Worm (Caenorhabditis elegans): ENCODE results near the gene F25B3.4.

The F25B3.4 gene

DNA sequence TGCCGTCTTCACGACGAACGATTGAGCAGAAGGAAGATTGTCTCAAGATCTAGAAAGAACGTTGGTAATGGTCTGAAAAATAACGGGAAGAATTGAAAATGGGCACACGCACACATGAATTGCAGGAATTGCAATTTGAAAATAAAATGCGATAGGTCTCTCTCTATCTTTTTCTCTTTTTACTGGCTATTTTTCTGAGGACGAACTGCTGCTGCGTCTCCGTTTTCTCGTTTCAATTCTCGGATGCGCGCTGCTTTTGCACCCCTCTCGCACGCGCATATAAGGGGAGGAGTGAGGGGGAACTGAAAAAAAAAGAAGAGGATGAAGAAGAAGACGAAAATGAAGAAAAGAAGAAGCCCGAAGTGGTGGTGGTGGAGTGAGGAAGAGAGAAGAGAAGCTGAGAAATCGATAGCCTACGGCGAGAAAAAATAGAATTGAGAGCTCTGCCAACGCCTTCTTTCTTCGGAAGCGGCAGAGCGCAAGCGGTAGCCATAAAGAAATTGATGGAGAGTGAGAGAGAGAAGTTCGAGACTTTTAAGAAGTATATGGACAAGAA lies 6.9 kb downstream of the F25B3.4 start, which contains the start of gene rgef-1 (continued):
- TF ChIP-seq unc-86 (tag; optimal IDR thresholded peaks at IDR 0.05) (peak; percentile 84), unc-30 (tag; optimal IDR thresholded peaks at IDR 0.05) (no peak), lir-3 (tag; optimal IDR thresholded peaks at IDR 0.05; ENCODE audit: poor library complexity) (no peak), tbx-2 (tag; optimal IDR thresholded peaks at IDR 0.05) (peak; percentile 47), snu-23 (GFP tag; optimal IDR thresholded peaks at IDR 0.05) (peak; percentile 36), jun-1 (tag; optimal IDR thresholded peaks at IDR 0.05) (no peak), mdl-1 (tag; optimal IDR thresholded peaks at IDR 0.05) (no peak), C34B4.2 (tag; optimal IDR thresholded peaks at IDR 0.05) (no peak)

DNA sequence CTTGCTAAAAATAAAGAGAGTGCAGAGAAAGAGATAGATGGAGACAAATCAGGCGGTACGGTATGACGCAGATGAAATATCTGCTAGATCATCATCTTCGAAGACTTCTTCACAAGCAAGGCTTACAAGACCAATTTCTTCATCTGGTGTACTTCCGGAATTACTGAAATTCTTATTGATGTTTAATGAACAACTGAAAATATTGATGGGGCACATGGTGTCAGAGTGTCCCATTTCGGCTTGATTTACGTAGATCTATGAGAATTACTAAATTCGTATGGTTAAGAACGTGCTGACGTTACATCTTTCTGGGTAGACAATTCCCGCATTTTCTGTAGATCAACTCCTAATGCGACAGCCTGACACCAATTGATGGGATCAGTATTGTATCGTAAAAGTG lies 11.9 kb downstream of the F25B3.4 start:
- no peak for TF ChIP-seq efl-1 (optimal IDR thresholded peaks at IDR 0.05)
- peak in 1 of 2 experiments; percentile 25 for TF ChIP-seq efl-1 (GFP tag; optimal IDR thresholded peaks at IDR 0.05 in 1 of 2)
- no peak for TF ChIP-seq sptf-1 (tag; optimal IDR thresholded peaks at IDR 0.05)

DNA sequence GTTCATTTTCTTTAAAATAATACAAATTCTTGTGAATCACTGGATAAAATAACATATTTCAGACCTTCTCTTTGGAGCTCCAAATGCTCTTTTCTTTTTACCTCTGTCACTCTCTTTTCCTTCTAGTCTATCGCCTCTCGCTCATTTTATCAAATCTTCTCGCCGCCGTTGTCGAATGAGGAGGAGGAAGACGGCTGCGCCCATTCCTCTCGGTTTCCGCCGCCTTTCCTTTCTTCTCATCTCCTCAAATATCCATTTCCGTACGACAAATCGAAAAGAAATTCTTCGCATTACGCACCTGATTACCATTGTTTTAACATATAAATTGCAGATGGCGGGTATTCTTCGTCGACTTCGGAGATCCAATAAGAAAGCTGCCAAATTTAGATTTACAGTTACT lies 18.3 kb downstream of the F25B3.4 start, which contains the start of gene ehbp-1:
Gene ehbp-1 (plus strand): TSS at position 332 of the 400 bp plus-strand sequence.
- TF ChIP-seq fkh-10 (GFP tag; optimal IDR thresholded peaks at IDR 0.05) (peak; percentile 58), blmp-1 (tag; optimal IDR thresholded peaks at IDR 0.05) (peak; percentile 67), swsn-7 (tag; optimal IDR thresholded peaks at IDR 0.05) (peak; percentile 0), egl-13 (tag; optimal IDR thresholded peaks at IDR 0.05) (peak; percentile 18), elt-2 (tag; optimal IDR thresholded peaks at IDR 0.05) (no peak), jun-1 (tag; optimal IDR thresholded peaks at IDR 0.05) (no peak), snu-23 (GFP tag; optimal IDR thresholded peaks at IDR 0.05) (peak; percentile 1), nhr-71 (tag; optimal IDR thresholded peaks at IDR 0.05) (peak; percentile 18), sptf-1 (tag; optimal IDR thresholded peaks at IDR 0.05) (no peak), lin-14 (GFP tag; optimal IDR thresholded peaks at IDR 0.05) (peak; percentile 80)

DNA sequence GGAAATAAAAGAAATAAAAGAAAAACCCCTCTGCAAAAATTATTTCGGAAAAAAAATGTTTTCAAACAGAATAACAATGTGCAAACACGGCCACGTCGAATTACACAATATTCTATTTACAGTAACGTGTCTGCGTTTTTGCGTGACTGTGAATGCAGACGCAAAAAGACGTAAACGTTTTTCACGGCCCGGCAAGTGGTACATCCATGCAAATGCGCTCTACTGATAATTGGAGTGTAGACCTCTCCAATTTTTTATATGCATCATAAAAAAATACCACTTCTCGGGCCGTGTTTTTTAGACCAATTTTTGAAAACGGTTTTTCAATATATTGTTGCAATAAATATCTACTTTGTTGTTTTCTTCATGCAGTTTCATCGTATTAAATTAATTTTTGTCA lies 19.1 kb downstream of the F25B3.4 start, which contains the start of gene nstp-10:
Gene nstp-10 (minus strand): TSS at position 378 of the 400 bp plus-strand sequence.
- TF ChIP-seq nhr-85 (tag), result no peak
- TF ChIP-seq fkh-8 (tag; optimal IDR thresholded peaks at IDR 0.05), result peak; percentile 11
- peak; percentile 16 for TF ChIP-seq dsc-1 (tag; optimal IDR thresholded peaks at IDR 0.05)
- no peak for TF ChIP-seq blmp-1 (tag; optimal IDR thresholded peaks at IDR 0.05)
- no peak for TF ChIP-seq C34B4.2 (tag; optimal IDR thresholded peaks at IDR 0.05)
- no peak for TF ChIP-seq efl-3 (GFP tag; optimal IDR thresholded peaks at IDR 0.05)
- peak; percentile 12 for TF ChIP-seq irx-1 (tag; optimal IDR thresholded peaks at IDR 0.05)
- TF ChIP-seq C16A3.4 (tag; optimal IDR thresholded peaks at IDR 0.05), result peak; percentile 31
- no peak for TF ChIP-seq alr-1 (tag; optimal IDR thresholded peaks at IDR 0.05; ENCODE audit: borderline replicate concordance)
- TF ChIP-seq aly-2 (tag; optimal IDR thresholded peaks at IDR 0.05), result no peak
- TF ChIP-seq snpc-4 (tag; optimal IDR thresholded peaks at IDR 0.05), result peak; percentile 4
- peak; percentile 31 for TF ChIP-seq lin-15B (tag; optimal IDR thresholded peaks at IDR 0.05)
- peak; percentile 50 for TF ChIP-seq nhr-19 (GFP tag; conservative IDR thresholded peaks at IDR 0.05)
- peak; percentile 67 for TF ChIP-seq lin-14 (GFP tag; optimal IDR thresholded peaks at IDR 0.05)
- peak; percentile 7 for TF ChIP-seq jun-1 (tag; optimal IDR thresholded peaks at IDR 0.05)
- peak; percentile 44 for TF ChIP-seq nhr-20 (tag; optimal IDR thresholded peaks at IDR 0.05)
- TF ChIP-seq ceh-63 (GFP tag; optimal IDR thresholded peaks at IDR 0.05), result no peak
- no peak for TF ChIP-seq nhr-84 (tag; optimal IDR thresholded peaks at IDR 0.05)
- TF ChIP-seq sox-4 (tag; optimal IDR thresholded peaks at IDR 0.05), result no peak
- TF ChIP-seq dpl-1 (GFP tag; optimal IDR thresholded peaks at IDR 0.05), result peak; percentile 12 to 46 (median 43)
- peak; percentile 57 to 69 for TF ChIP-seq lin-35 (GFP tag; optimal IDR thresholded peaks at IDR 0.05)
- TF ChIP-seq skn-1 (tag; optimal IDR thresholded peaks at IDR 0.05), result peak; percentile 21
- TF ChIP-seq fkh-10 (GFP tag; optimal IDR thresholded peaks at IDR 0.05), result no peak
- peak; percentile 73 for TF ChIP-seq F16B12.6 (tag; optimal IDR thresholded peaks at IDR 0.05)
- TF ChIP-seq nhr-47 (tag; optimal IDR thresholded peaks at IDR 0.05), result peak; percentile 45
- peak; percentile 67 for TF ChIP-seq snu-23 (GFP tag; optimal IDR thresholded peaks at IDR 0.05)
- no peak for TF ChIP-seq elt-3 (tag; optimal IDR thresholded peaks at IDR 0.05)
- TF ChIP-seq xbp-1 (tag; optimal IDR thresholded peaks at IDR 0.05), result peak; percentile 51
- peak; percentile 35 for TF ChIP-seq unc-86 (tag; optimal IDR thresholded peaks at IDR 0.05)
- peak; percentile 36 for TF ChIP-seq rnt-1 (tag; optimal IDR thresholded peaks at IDR 0.05)
- TF ChIP-seq efl-1 (optimal IDR thresholded peaks at IDR 0.05), result peak; percentile 64 to 68
- TF ChIP-seq efl-1 (GFP tag; optimal IDR thresholded peaks at IDR 0.05 in 1 of 2), result peak in 1 of 2 experiments; percentile 53
- peak; percentile 46 for TF ChIP-seq swsn-7 (tag; optimal IDR thresholded peaks at IDR 0.05)
- peak; percentile 16 for TF ChIP-seq tbx-2 (tag; optimal IDR thresholded peaks at IDR 0.05)
- peak in 1 of 3 experiments; percentile 31 for TF ChIP-seq ceh-82 (tag; optimal IDR thresholded peaks at IDR 0.05)
- TF ChIP-seq nhr-71 (tag; optimal IDR thresholded peaks at IDR 0.05), result peak; percentile 54
- TF ChIP-seq isw-1 (GFP tag; IDR thresholded peaks at IDR 0.05), result peak; percentile 17; the same call in 1 of the 2 replicates
- peak; percentile 16 for TF ChIP-seq lin-13 (GFP tag; optimal IDR thresholded peaks at IDR 0.05)
